Fruit fly (Drosophila melanogaster) Kc167 (cell line): Measurements from ENCODE around the gene Paf-AHalpha.

Experiments used
- Sin3A ChIP-seq: fragments of >200 bp; optimal IDR thresholded peaks from 2 replicates; lab custom pipeline; 2018; ENCODE audit warnings: missing external identifiers
- h ChIP-seq: fragments of >200 bp; optimal IDR thresholded peaks from 3 replicates; lab custom pipeline; 2018; ENCODE audit warnings: missing external identifiers
- psq ChIP-seq: fragments of >200 bp; optimal IDR thresholded peaks from 2 replicates; lab custom pipeline; 2017; ENCODE audit warnings: missing external identifiers
- ttk ChIP-seq: sonication (Bioruptor generic); optimal IDR thresholded peaks from 2 replicates; lab custom pipeline; 2017; ENCODE audit warnings: missing external identifiers

dm6 chrX:15759752-15760446 is 25.5 kb downstream of the Paf-AHalpha start:
- TF ChIP-seq Sin3A (lab: Kevin White, UChicago) (no peak), ttk (lab: Kevin White, UChicago) (no peak), psq (no peak), h (lab: Kevin White, UChicago) (no peak)
